Worm (Caenorhabditis elegans) whole organism, L2 larva: ENCODE measurements around the gene F54H12.7.

Experiments used
- ZK546.5 ChIP-seq: sonication (generic microtip); optimal IDR thresholded peaks from 2 replicates; lab custom pipeline; 2017; ENCODE audit warnings: missing biosample characterization, missing genetic modification characterization
- ceh-82 ChIP-seq: fragments of 150-350 bp; optimal IDR thresholded peaks from 2 replicates; lab custom pipeline; 2014; ENCODE audit warnings: missing biosample characterization, missing genetic modification characterization
- fos-1 ChIP-seq: fragments of 150-350 bp; optimal IDR thresholded peaks from 2 replicates; lab custom pipeline; 2014; ENCODE audit warnings: missing biosample characterization, missing genetic modification characterization
- nhr-11 ChIP-seq: fragments of 150-350 bp; optimal IDR thresholded peaks from 2 replicates; lab custom pipeline; 2014; ENCODE audit warnings: missing biosample characterization, missing genetic modification characterization

ce11 chrIII:7941417-7941816, 27.7 kb upstream of the F54H12.7 start, which contains the start of gene kle-2:
- TF ChIP-seq ceh-82 (tag; lab: Kevin White, UChicago) (no peak), ZK546.5 (no peak), nhr-11 (tag; lab: Kevin White, UChicago) (no peak), fos-1 (no peak)
